Worm (Caenorhabditis elegans): ENCODE measurements around the gene F43C11.6.

The F43C11.6 gene

ce11 chrII:2342004-2342479 lies at the start of gene F43C11.6:
Gene F43C11.6, plus strand, starts transcription at chrII:2342429.
- TF ChIP-seq med-1 (GFP tag; optimal IDR thresholded peaks at IDR 0.05; ENCODE audit: insufficient read depth), result no peak
- TF ChIP-seq flt-1 (GFP tag; IDR thresholded peaks at IDR 0.05), result no peak
- TF ChIP-seq T22C8.4 (GFP tag; IDR thresholded peaks at IDR 0.05), result no peak
- TF ChIP-seq tab-1 (GFP tag; IDR thresholded peaks at IDR 0.05), result no peak
- TF ChIP-seq cog-1 (tag; optimal IDR thresholded peaks at IDR 0.05), result no peak
- TF ChIP-seq ztf-23 (GFP tag; IDR thresholded peaks at IDR 0.05), result no peak
- TF ChIP-seq ref-1 (GFP tag; conservative IDR thresholded peaks at IDR 0.05), result no peak
- TF ChIP-seq ztf-29 (GFP tag; IDR thresholded peaks at IDR 0.05), result no peak
- no peak for TF ChIP-seq klf-2 (GFP tag; conservative IDR thresholded peaks at IDR 0.05)

- TF ChIP-seq flt-1 (GFP tag; IDR thresholded peaks at IDR 0.05) (no peak), ztf-23 (GFP tag; IDR thresholded peaks at IDR 0.05) (no peak)
These were observed 49.7 kb upstream of the F43C11.6 start for ce11 chrII:2292549-2292948.

ce11 chrII:2295817-2296315 lies 46.4 kb upstream of the F43C11.6 start, which contains the start of gene fbxc-25:
Gene fbxc-25, minus strand, starts transcription at chrII:2296265.
- TF ChIP-seq ref-1 (GFP tag; conservative IDR thresholded peaks at IDR 0.05) (no peak), ztf-29 (GFP tag; IDR thresholded peaks at IDR 0.05) (no peak), tab-1 (GFP tag; IDR thresholded peaks at IDR 0.05) (no peak), T22C8.4 (GFP tag; IDR thresholded peaks at IDR 0.05) (no peak), med-1 (GFP tag; optimal IDR thresholded peaks at IDR 0.05; ENCODE audit: insufficient read depth) (no peak), klf-2 (GFP tag; conservative IDR thresholded peaks at IDR 0.05) (no peak)

- TF ChIP-seq cog-1 (tag; optimal IDR thresholded peaks at IDR 0.05) (no peak), flt-1 (GFP tag; IDR thresholded peaks at IDR 0.05) (no peak), T22C8.4 (GFP tag; IDR thresholded peaks at IDR 0.05) (no peak), med-1 (GFP tag; optimal IDR thresholded peaks at IDR 0.05; ENCODE audit: insufficient read depth) (no peak), tab-1 (GFP tag; IDR thresholded peaks at IDR 0.05) (no peak), ref-1 (GFP tag; conservative IDR thresholded peaks at IDR 0.05) (no peak), ztf-29 (GFP tag; IDR thresholded peaks at IDR 0.05) (no peak), klf-2 (GFP tag; conservative IDR thresholded peaks at IDR 0.05) (no peak), ztf-23 (GFP tag; IDR thresholded peaks at IDR 0.05) (no peak)
These were observed 43.5 kb upstream of the F43C11.6 start, which contains the start of gene B0281.4 for ce11 chrII:2298742-2299141. Gene B0281.4, minus strand, starts transcription at chrII:2298842.

- TF ChIP-seq klf-2 (GFP tag; conservative IDR thresholded peaks at IDR 0.05), result no peak
- TF ChIP-seq cog-1 (tag; optimal IDR thresholded peaks at IDR 0.05), result no peak
- no peak for TF ChIP-seq flt-1 (GFP tag; IDR thresholded peaks at IDR 0.05)
- TF ChIP-seq ztf-23 (GFP tag; IDR thresholded peaks at IDR 0.05), result no peak
- no peak for TF ChIP-seq tab-1 (GFP tag; IDR thresholded peaks at IDR 0.05)
- TF ChIP-seq T22C8.4 (GFP tag; IDR thresholded peaks at IDR 0.05), result no peak
- no peak for TF ChIP-seq med-1 (GFP tag; optimal IDR thresholded peaks at IDR 0.05; ENCODE audit: insufficient read depth)
- no peak for TF ChIP-seq ref-1 (GFP tag; conservative IDR thresholded peaks at IDR 0.05)
- no peak for TF ChIP-seq ztf-29 (GFP tag; IDR thresholded peaks at IDR 0.05)
These were observed 41.4 kb upstream of the F43C11.6 start, which contains the start of gene B0281.5 for ce11 chrII:2300861-2301260. Gene B0281.5, minus strand, starts transcription at chrII:2300961.

ce11 chrII:2302330-2302729 lies 39.9 kb upstream of the F43C11.6 start, which contains the start of gene B0281.6:
Gene B0281.6, minus strand, starts transcription at chrII:2302430.
- TF ChIP-seq ztf-23 (GFP tag; IDR thresholded peaks at IDR 0.05) (no peak), flt-1 (GFP tag; IDR thresholded peaks at IDR 0.05) (no peak), T22C8.4 (GFP tag; IDR thresholded peaks at IDR 0.05) (no peak), ref-1 (GFP tag; conservative IDR thresholded peaks at IDR 0.05) (no peak), cog-1 (tag; optimal IDR thresholded peaks at IDR 0.05) (no peak)

ce11 chrII:2304575-2304974 lies 37.7 kb upstream of the F43C11.6 start:
- TF ChIP-seq cog-1 (tag; optimal IDR thresholded peaks at IDR 0.05), result no peak
- TF ChIP-seq T22C8.4 (GFP tag; IDR thresholded peaks at IDR 0.05), result no peak
- no peak for TF ChIP-seq ztf-29 (GFP tag; IDR thresholded peaks at IDR 0.05)
- no peak for TF ChIP-seq klf-2 (GFP tag; conservative IDR thresholded peaks at IDR 0.05)
- no peak for TF ChIP-seq ref-1 (GFP tag; conservative IDR thresholded peaks at IDR 0.05)

ce11 chrII:2305507-2305906 lies 36.7 kb upstream of the F43C11.6 start:
- TF ChIP-seq klf-2 (GFP tag; conservative IDR thresholded peaks at IDR 0.05) (no peak), cog-1 (tag; optimal IDR thresholded peaks at IDR 0.05) (no peak), flt-1 (GFP tag; IDR thresholded peaks at IDR 0.05) (no peak), ztf-23 (GFP tag; IDR thresholded peaks at IDR 0.05) (no peak), med-1 (GFP tag; optimal IDR thresholded peaks at IDR 0.05; ENCODE audit: insufficient read depth) (no peak), ztf-29 (GFP tag; IDR thresholded peaks at IDR 0.05) (no peak), T22C8.4 (GFP tag; IDR thresholded peaks at IDR 0.05) (no peak), ref-1 (GFP tag; conservative IDR thresholded peaks at IDR 0.05) (no peak)

ce11 chrII:2306741-2307140 lies 35.5 kb upstream of the F43C11.6 start, which contains the start of gene B0281.3:
Gene B0281.3, plus strand, starts transcription at chrII:2307041.
- TF ChIP-seq ztf-29 (GFP tag; IDR thresholded peaks at IDR 0.05), result no peak
- TF ChIP-seq ztf-23 (GFP tag; IDR thresholded peaks at IDR 0.05), result no peak
- no peak for TF ChIP-seq T22C8.4 (GFP tag; IDR thresholded peaks at IDR 0.05)
- TF ChIP-seq cog-1 (tag; optimal IDR thresholded peaks at IDR 0.05), result no peak
- TF ChIP-seq med-1 (GFP tag; optimal IDR thresholded peaks at IDR 0.05; ENCODE audit: insufficient read depth), result no peak
- TF ChIP-seq tab-1 (GFP tag; IDR thresholded peaks at IDR 0.05), result no peak
- no peak for TF ChIP-seq klf-2 (GFP tag; conservative IDR thresholded peaks at IDR 0.05)
- no peak for TF ChIP-seq flt-1 (GFP tag; IDR thresholded peaks at IDR 0.05)
- no peak for TF ChIP-seq ref-1 (GFP tag; conservative IDR thresholded peaks at IDR 0.05)

- TF ChIP-seq T22C8.4 (GFP tag; IDR thresholded peaks at IDR 0.05) (no peak), med-1 (GFP tag; optimal IDR thresholded peaks at IDR 0.05; ENCODE audit: insufficient read depth) (no peak), ztf-23 (GFP tag; IDR thresholded peaks at IDR 0.05) (no peak), flt-1 (GFP tag; IDR thresholded peaks at IDR 0.05) (no peak), tab-1 (GFP tag; IDR thresholded peaks at IDR 0.05) (no peak), ztf-29 (GFP tag; IDR thresholded peaks at IDR 0.05) (no peak), ref-1 (GFP tag; conservative IDR thresholded peaks at IDR 0.05) (no peak), cog-1 (tag; optimal IDR thresholded peaks at IDR 0.05) (no peak), klf-2 (GFP tag; conservative IDR thresholded peaks at IDR 0.05) (no peak)
These were observed 29.5 kb upstream of the F43C11.6 start, which contains the start of the genes trim-21 and B0281.1 for ce11 chrII:2312747-2313146. Gene trim-21, minus strand, starts transcription at chrII:2312847. Gene B0281.1, plus strand, starts transcription at chrII:2313067.
